Fruit fly (Drosophila melanogaster) whole organism, embryonic: ENCODE data around the gene Edg91.
A peak's percentile ranks its signal among the peaks of the same experiment; 100 is the strongest.

ENCODE experiments used
- Antp ChIP-seq: fragments of 200-800 bp; sonication (Bioruptor generic); optimal IDR thresholded peaks from 3 replicates; lab custom pipeline; 2016; ENCODE audit warnings: missing biosample characterization, missing genetic modification characterization
- BtbVII ChIP-seq: fragments of 200-800 bp; sonication (Bioruptor generic); optimal IDR thresholded peaks from 3 replicates; lab custom pipeline; 2017; ENCODE audit warnings: missing biosample characterization, mild to moderate bottlenecking, missing genetic modification characterization
- CG1024 ChIP-seq: fragments of 200-800 bp; sonication (Bioruptor generic); IDR thresholded peaks from 2 replicates; pipeline ENCODE4 v1.3.6; 2022; ENCODE audit warnings: missing biosample characterization, missing genetic modification characterization
- CG10979 ChIP-seq: fragments of 200-800 bp; sonication (Bioruptor generic); optimal IDR thresholded peaks from 2 replicates; lab custom pipeline; 2018; ENCODE audit warnings: missing biosample characterization, mild to moderate bottlenecking, missing genetic modification characterization, moderate library complexity
- CG12071 ChIP-seq: fragments of 200-800 bp; sonication (Bioruptor generic); optimal IDR thresholded peaks from 3 replicates; lab custom pipeline; 2018; ENCODE audit warnings: missing biosample characterization, mild to moderate bottlenecking, missing genetic modification characterization
- CG12236 ChIP-seq: fragments of 200-800 bp; sonication (Bioruptor generic); optimal IDR thresholded peaks from 2 replicates; lab custom pipeline; 2016; ENCODE audit warnings: missing biosample characterization, missing genetic modification characterization
- CG12769 ChIP-seq: fragments of 200-800 bp; sonication (Bioruptor generic); optimal IDR thresholded peaks from 2 replicates; lab custom pipeline; 2019; ENCODE audit warnings: missing biosample characterization, mild to moderate bottlenecking, missing genetic modification characterization, moderate library complexity
- CG13775 ChIP-seq: fragments of 200-800 bp; sonication (Bioruptor generic); optimal IDR thresholded peaks from 3 replicates; lab custom pipeline; 2017; ENCODE audit warnings: missing biosample characterization, mild to moderate bottlenecking, missing genetic modification characterization
- CG14860 ChIP-seq: fragments of 200-800 bp; sonication (Bioruptor generic); IDR thresholded peaks from 3 replicates; pipeline ENCODE4 v1.3.6; 2022; ENCODE audit warnings: missing biosample characterization, missing genetic modification characterization; ENCODE audit not compliant: partially characterized antibody
- CG16813 ChIP-seq: fragments of 200-800 bp; sonication (Bioruptor generic); IDR thresholded peaks from 3 replicates; pipeline ENCODE4 v1.3.6; 2022; ENCODE audit warnings: missing biosample characterization, missing genetic modification characterization; ENCODE audit not compliant: partially characterized antibody
- CG17359 ChIP-seq: fragments of 200-800 bp; sonication (Bioruptor generic); optimal IDR thresholded peaks from 3 replicates; lab custom pipeline; 2018; ENCODE audit warnings: missing biosample characterization, mild to moderate bottlenecking, missing genetic modification characterization, moderate library complexity
- CG17829 ChIP-seq: fragments of 200-800 bp; optimal IDR thresholded peaks from 2 replicates; lab custom pipeline; 2019; ENCODE audit warnings: missing biosample characterization, mild to moderate bottlenecking, missing genetic modification characterization, moderate library complexity
- CG18262 ChIP-seq: fragments of 200-800 bp; optimal IDR thresholded peaks from 3 replicates; lab custom pipeline; 2019; ENCODE audit warnings: missing biosample characterization, mild to moderate bottlenecking, missing genetic modification characterization, moderate library complexity
- CG2199 ChIP-seq: fragments of 200-800 bp; sonication (Bioruptor generic); IDR thresholded peaks from 3 replicates; pipeline ENCODE4 v1.3.6; 2022; ENCODE audit warnings: missing biosample characterization, missing genetic modification characterization
- CG34422 ChIP-seq: fragments of 200-800 bp; sonication (Bioruptor generic); IDR thresholded peaks from 3 replicates; pipeline ENCODE4 v1.3.6; 2022; ENCODE audit warnings: missing biosample characterization, missing genetic modification characterization
- CG42726 ChIP-seq: fragments of 200-800 bp; sonication (Bioruptor generic); IDR thresholded peaks from 2 replicates; pipeline ENCODE4 v1.3.6; 2022; ENCODE audit warnings: missing biosample characterization, missing genetic modification characterization; ENCODE audit not compliant: partially characterized antibody
- CG4424 ChIP-seq: fragments of 200-800 bp; sonication (Bioruptor generic); optimal IDR thresholded peaks from 3 replicates; lab custom pipeline; 2016; ENCODE audit warnings: missing biosample characterization, missing genetic modification characterization
- CG4617 ChIP-seq: fragments of 200-800 bp; sonication (Bioruptor generic); optimal IDR thresholded peaks from 3 replicates; lab custom pipeline; 2016; ENCODE audit warnings: missing biosample characterization, missing genetic modification characterization, borderline replicate concordance
- CG6765 ChIP-seq: fragments of 200-800 bp; sonication (Bioruptor generic); optimal IDR thresholded peaks from 3 replicates; lab custom pipeline; 2017; ENCODE audit warnings: missing biosample characterization, mild to moderate bottlenecking, missing genetic modification characterization
- CG6813 ChIP-seq: fragments of 200-800 bp; sonication (Bioruptor generic); optimal IDR thresholded peaks from 2 replicates; lab custom pipeline; 2017; ENCODE audit warnings: missing biosample characterization, missing genetic modification characterization, mild to moderate bottlenecking, moderate library complexity, missing genetic modification reagents
- CG7372 ChIP-seq: fragments of 200-800 bp; sonication (Bioruptor generic); IDR thresholded peaks from 2 replicates; pipeline ENCODE4 v1.3.6; 2022; ENCODE audit warnings: missing biosample characterization, missing genetic modification characterization
- CG8281 ChIP-seq: fragments of 200-800 bp; sonication (Bioruptor generic); optimal IDR thresholded peaks from 2 replicates; lab custom pipeline; 2018; ENCODE audit warnings: missing biosample characterization, mild to moderate bottlenecking, missing genetic modification characterization, moderate library complexity
- CG8388 ChIP-seq: fragments of 200-800 bp; sonication (Bioruptor generic); optimal IDR thresholded peaks from 2 replicates; lab custom pipeline; 2019; ENCODE audit warnings: missing biosample characterization, mild to moderate bottlenecking, missing genetic modification characterization, moderate library complexity
- CG9215 ChIP-seq: fragments of 200-800 bp; sonication (Bioruptor generic); IDR thresholded peaks from 2 replicates; pipeline ENCODE4 v1.3.6; 2022; ENCODE audit warnings: missing biosample characterization, missing genetic modification characterization
- Eip74EF ChIP-seq, 2 experiments: fragments of 200-800 bp in 1 of 2; fragments of >200 bp in 1 of 2; sonication (Bioruptor generic) in 1 of 2; optimal IDR thresholded peaks; 2 replicates each; lab custom pipeline; 2017 to 2019; ENCODE audit warnings: missing biosample characterization in 2 of 2, missing genetic modification characterization in 2 of 2, mild to moderate bottlenecking in 1 of 2, moderate library complexity in 1 of 2
- Gsc ChIP-seq: fragments of 200-800 bp; sonication (Bioruptor generic); IDR thresholded peaks from 2 replicates; pipeline ENCODE4 v1.3.6; 2022; ENCODE audit warnings: missing biosample characterization, missing genetic modification characterization
- H2.0 ChIP-seq: fragments of 200-800 bp; sonication (Bioruptor generic); IDR thresholded peaks from 2 replicates; pipeline ENCODE4 v1.3.6; 2022; ENCODE audit warnings: missing biosample characterization, missing genetic modification characterization
- HHEX ChIP-seq: fragments of 200-800 bp; sonication (Bioruptor generic); optimal IDR thresholded peaks from 3 replicates; lab custom pipeline; 2017; ENCODE audit warnings: missing biosample characterization, mild to moderate bottlenecking, missing genetic modification characterization, missing genetic modification reagents
- HLH3B ChIP-seq: fragments of 200-800 bp; sonication (Bioruptor generic); IDR thresholded peaks from 2 replicates; pipeline ENCODE4 v1.3.6; 2022; ENCODE audit warnings: missing biosample characterization, missing genetic modification characterization
- NFAT ChIP-seq: fragments of 200-800 bp; sonication (Bioruptor generic); IDR thresholded peaks from 2 replicates; pipeline ENCODE4 v1.3.6; 2022; ENCODE audit warnings: missing biosample characterization, missing genetic modification characterization
- Oli ChIP-seq: fragments of 200-800 bp; sonication (Bioruptor generic); optimal IDR thresholded peaks from 2 replicates; lab custom pipeline; 2018; ENCODE audit warnings: missing biosample characterization, mild to moderate bottlenecking, missing genetic modification characterization, moderate library complexity
- Pdp1 ChIP-seq, 2 experiments: fragments of 200-800 bp; sonication (Bioruptor generic); optimal IDR thresholded peaks; 3 replicates each; lab custom pipeline; 2016; ENCODE audit warnings: missing biosample characterization in 2 of 2, missing genetic modification characterization in 2 of 2, mild to moderate bottlenecking in 1 of 2, moderate library complexity in 1 of 2
- Rx ChIP-seq: fragments of 200-800 bp; sonication (Bioruptor generic); IDR thresholded peaks from 2 replicates; pipeline ENCODE4 v1.3.6; 2022; ENCODE audit warnings: missing biosample characterization, missing genetic modification characterization
- Vsx1 ChIP-seq: fragments of 200-800 bp; sonication (Bioruptor generic); optimal IDR thresholded peaks from 2 replicates; lab custom pipeline; 2017; ENCODE audit warnings: missing biosample characterization, mild to moderate bottlenecking, missing genetic modification characterization, missing genetic modification reagents
- Xrp1 ChIP-seq: fragments of 200-800 bp; sonication (Bioruptor generic); IDR thresholded peaks from 2 replicates; pipeline ENCODE4 v1.3.6; 2022; ENCODE audit warnings: missing biosample characterization, missing genetic modification characterization
- ac ChIP-seq: fragments of 200-800 bp; sonication (Bioruptor generic); optimal IDR thresholded peaks from 3 replicates; lab custom pipeline; 2017; ENCODE audit warnings: missing biosample characterization, mild to moderate bottlenecking, missing genetic modification characterization
- her ChIP-seq: fragments of 200-800 bp; sonication (Bioruptor generic); optimal IDR thresholded peaks from 2 replicates; lab custom pipeline; 2016; ENCODE audit warnings: missing biosample characterization, missing genetic modification characterization
- lab ChIP-seq: fragments of 200-800 bp; sonication (Bioruptor generic); optimal IDR thresholded peaks from 3 replicates; lab custom pipeline; 2017; ENCODE audit warnings: missing biosample characterization, missing genetic modification characterization, mild to moderate bottlenecking, moderate library complexity, missing genetic modification reagents
- lola ChIP-seq, 3 experiments: fragments of >200 bp in 2 of 3; fragments of 200-800 bp in 1 of 3; sonication (Bioruptor generic) in 1 of 3; optimal IDR thresholded peaks; 2 replicates each; lab custom pipeline; 2017 to 2019; ENCODE audit warnings: missing biosample characterization in 3 of 3, missing genetic modification characterization in 3 of 3, mild to moderate bottlenecking in 1 of 3, moderate library complexity in 1 of 3
- so ChIP-seq: fragments of 200-800 bp; sonication (Bioruptor generic); IDR thresholded peaks from 3 replicates; pipeline ENCODE4 v1.3.6; 2022; ENCODE audit warnings: missing biosample characterization, missing genetic modification characterization
- sqz ChIP-seq: fragments of 200-800 bp; sonication (Bioruptor generic); optimal IDR thresholded peaks from 3 replicates; lab custom pipeline; 2018; ENCODE audit warnings: missing biosample characterization, mild to moderate bottlenecking, missing genetic modification characterization
- tin ChIP-seq: fragments of 200-800 bp; sonication (Bioruptor generic); optimal IDR thresholded peaks from 3 replicates; lab custom pipeline; 2016; ENCODE audit warnings: missing biosample characterization, missing genetic modification characterization
- tio ChIP-seq: fragments of 200-800 bp; sonication (Bioruptor generic); optimal IDR thresholded peaks from 2 replicates; lab custom pipeline; 2017; ENCODE audit warnings: missing biosample characterization, missing genetic modification characterization, inconsistent platforms
- twi ChIP-seq: fragments of 200-800 bp; optimal IDR thresholded peaks from 2 replicates; lab custom pipeline; 2019; ENCODE audit warnings: missing biosample characterization, mild to moderate bottlenecking, missing genetic modification characterization, moderate library complexity
- yki ChIP-seq: fragments of >200 bp; optimal IDR thresholded peaks from 3 replicates; lab custom pipeline; 2018
- zfh2 ChIP-seq: fragments of 200-800 bp; sonication (Bioruptor generic); optimal IDR thresholded peaks from 2 replicates; lab custom pipeline; 2016; ENCODE audit warnings: missing biosample characterization, missing genetic modification characterization

Gene Edg91

DNA sequence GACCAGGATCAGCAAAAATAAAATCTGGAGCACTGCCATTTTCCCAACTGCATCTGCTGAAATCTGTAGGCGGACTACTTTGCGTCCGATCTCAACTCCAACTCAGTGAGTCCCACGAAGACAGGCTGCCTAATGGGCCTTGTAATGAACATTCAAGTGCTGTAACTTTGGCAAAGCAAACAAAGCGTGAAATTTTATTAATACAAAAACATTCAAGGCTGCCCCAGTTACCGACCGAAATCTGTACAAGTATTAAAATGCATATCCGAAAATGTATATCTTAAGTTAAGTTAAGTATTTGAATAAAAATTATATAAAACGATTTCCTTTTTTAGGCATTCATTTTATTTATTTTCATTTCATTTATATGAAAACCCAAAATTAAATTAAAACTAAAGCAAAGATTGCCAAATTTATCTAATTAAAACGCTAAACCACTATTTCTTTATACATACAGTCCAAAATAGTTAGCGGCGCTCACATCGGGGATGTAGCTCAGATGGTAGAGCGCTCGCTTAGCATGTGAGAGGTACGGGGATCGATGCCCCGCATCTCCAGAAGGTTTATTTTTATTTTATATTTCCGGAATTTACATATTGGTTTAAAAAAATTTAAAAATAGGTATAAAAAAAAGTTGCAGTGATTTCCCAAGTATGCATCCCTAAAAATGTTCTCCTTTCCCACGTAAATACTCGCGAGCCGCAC is 10.9 kb upstream of the Edg91 start, which contains the start of gene CG14323 (continued):
- TF ChIP-seq Gsc (GFP tag; lab: Robert Waterston, UW) = no peak
- TF ChIP-seq lab = no peak
- no peak for TF ChIP-seq CG4617 (GFP tag; lab: Kevin White, UChicago)
- TF ChIP-seq, all 482 proteins: peak for 8

DNA sequence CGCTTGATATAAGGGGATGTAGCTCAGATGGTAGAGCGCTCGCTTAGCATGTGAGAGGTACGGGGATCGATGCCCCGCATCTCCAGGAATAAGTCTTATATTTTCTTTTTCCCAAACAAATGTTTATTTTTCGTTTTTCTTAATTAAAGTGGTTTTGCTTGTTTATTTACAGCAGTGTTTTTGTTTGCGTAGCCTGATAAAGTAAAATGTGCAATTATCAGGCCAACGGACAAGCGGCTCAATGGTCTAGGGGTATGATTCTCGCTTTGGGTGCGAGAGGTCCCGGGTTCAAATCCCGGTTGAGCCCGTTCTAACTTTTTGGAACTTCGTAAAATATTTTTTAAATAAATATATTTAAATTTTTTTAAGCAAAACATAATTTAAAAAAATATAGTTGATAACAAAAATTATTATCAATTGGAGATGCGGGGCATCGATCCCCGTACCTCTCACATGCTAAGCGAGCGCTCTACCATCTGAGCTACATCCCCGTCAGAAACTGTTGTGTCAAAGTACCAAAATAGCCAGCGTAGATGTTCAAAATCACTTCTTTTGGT is 8.5 kb upstream of the Edg91 start:
- TF ChIP-seq CG12769 (tag; lab: Kevin White, UChicago) (no peak), CG10979 (tag; lab: Kevin White, UChicago) (peak; percentile 31), ac (GFP tag; lab: Kevin White, UChicago) (no peak), tio (GFP tag; lab: Kevin White, UChicago) (no peak), CG12236 (no peak), CG4424 (GFP tag; lab: Kevin White, UChicago) (no peak), CG2199 (0 out of 3 replicates have a peak, but pooled peaks have one; percentile 36), HLH3B (GFP tag; lab: Robert Waterston, UW) (no peak), CG14860 (GFP tag; lab: Robert Waterston, UW) (peak; percentile 89), Vsx1 (GFP tag; lab: Kevin White, UChicago) (no peak), Pdp1 (GFP tag; optimal IDR thresholded peaks at IDR 0.05; lab: Kevin White, UChicago) (no peak), NFAT (GFP tag; lab: Robert Waterston, UW) (no peak), yki (lab: Kevin White, UChicago) (no peak), H2.0 (GFP tag; lab: Robert Waterston, UW) (no peak), CG17359 (tag; lab: Kevin White, UChicago) (no peak), twi (tag; lab: Kevin White, UChicago) (no peak), CG34422 (GFP tag; lab: Robert Waterston, UW) (no peak), lola (GFP tag; optimal IDR thresholded peaks at IDR 0.05; lab: Kevin White, UChicago) (no peak), HHEX (GFP tag; lab: Kevin White, UChicago) (no peak), CG17829 (tag; lab: Kevin White, UChicago) (peak; percentile 56), CG12071 (peak; percentile 36), Antp (GFP tag; lab: Kevin White, UChicago) (no peak), Xrp1 (GFP tag; lab: Robert Waterston, UW) (peak; percentile 40; the same call in 1 of the 2 replicates), Eip74EF (GFP tag; optimal IDR thresholded peaks at IDR 0.05; lab: Kevin White, UChicago) (peak in 1 of 2 experiments; percentile 41), BtbVII (GFP tag; lab: Kevin White, UChicago) (no peak), tin (no peak), CG8281 (tag; lab: Kevin White, UChicago) (no peak), her (GFP tag; lab: Kevin White, UChicago) (no peak), zfh2 (GFP tag; lab: Kevin White, UChicago) (no peak), CG16813 (GFP tag; lab: Robert Waterston, UW) (peak; percentile 94), CG18262 (tag; lab: Kevin White, UChicago) (peak; percentile 49), CG6813 (no peak), sqz (GFP tag; lab: Kevin White, UChicago) (peak; percentile 48), Oli (tag; lab: Kevin White, UChicago) (no peak), CG42726 (GFP tag; lab: Robert Waterston, UW) (peak; percentile 86), Rx (GFP tag; lab: Robert Waterston, UW) (no peak), Gsc (GFP tag; lab: Robert Waterston, UW) (no peak), CG9215 (no peak), CG7372 (GFP tag; lab: Robert Waterston, UW) (no peak), CG6765 (GFP tag; lab: Kevin White, UChicago) (no peak), CG8388 (GFP tag; lab: Kevin White, UChicago) (peak; percentile 6), CG1024 (GFP tag; lab: Robert Waterston, UW) (no peak), so (GFP tag; lab: Robert Waterston, UW) (peak; percentile 50; the same call in 1 of the 3 replicates), CG13775 (no peak)
